Worm (Caenorhabditis elegans): ENCODE data around the gene nhr-52.
A peak's percentile ranks its signal among the peaks of the same experiment; 100 is the strongest.

The nhr-52 gene

ce11 chrV:15652147-15652546 lies 25.2 kb upstream of the nhr-52 start:
- no peak for TF ChIP-seq F13H6.1 (tag; optimal IDR thresholded peaks at IDR 0.05)
- no peak for TF ChIP-seq odd-2 (tag; optimal IDR thresholded peaks at IDR 0.05)
- no peak for TF ChIP-seq ets-4 (tag; optimal IDR thresholded peaks at IDR 0.05)
- TF ChIP-seq ceh-31 (tag; optimal IDR thresholded peaks at IDR 0.05), result no peak
- TF ChIP-seq pqm-1 (tag; optimal IDR thresholded peaks at IDR 0.05), result no peak
- TF ChIP-seq C08G9.2 (tag; optimal IDR thresholded peaks at IDR 0.05), result no peak
- no peak for TF ChIP-seq pha-2 (tag; optimal IDR thresholded peaks at IDR 0.05)
- TF ChIP-seq pros-1 (tag; optimal IDR thresholded peaks at IDR 0.05), result no peak
- TF ChIP-seq elt-4 (tag; optimal IDR thresholded peaks at IDR 0.05), result no peak
- TF ChIP-seq ama-1 (optimal IDR thresholded peaks at IDR 0.05), result no peak
- no peak for TF ChIP-seq sox-4 (tag; optimal IDR thresholded peaks at IDR 0.05)
- TF ChIP-seq sdc-2 (tag; optimal IDR thresholded peaks at IDR 0.05), result no peak
- TF ChIP-seq nfya-1 (tag; optimal IDR thresholded peaks at IDR 0.05), result no peak
- no peak for TF ChIP-seq unc-86 (tag; optimal IDR thresholded peaks at IDR 0.05)
- no peak for TF ChIP-seq ahr-1 (tag; optimal IDR thresholded peaks at IDR 0.05)
- TF ChIP-seq ceh-18 (tag; optimal IDR thresholded peaks at IDR 0.05), result no peak
- no peak for TF ChIP-seq tbx-2 (tag; optimal IDR thresholded peaks at IDR 0.05)

- TF ChIP-seq sox-4 (tag; optimal IDR thresholded peaks at IDR 0.05), result no peak
- TF ChIP-seq lin-11 (tag; optimal IDR thresholded peaks at IDR 0.05), result no peak
These were observed 23.2 kb upstream of the nhr-52 start, which contains the start of gene F53E4.2 for ce11 chrV:15654124-15654523. Gene F53E4.2 (plus strand): TSS chrV:15654424.

ce11 chrV:15658262-15659060 lies 18.9 kb upstream of the nhr-52 start:
- TF ChIP-seq zip-5 (tag; optimal IDR thresholded peaks at IDR 0.05) (no peak), madf-2 (tag; optimal IDR thresholded peaks at IDR 0.05) (no peak), elt-4 (tag; optimal IDR thresholded peaks at IDR 0.05) (no peak), ceh-18 (tag; optimal IDR thresholded peaks at IDR 0.05) (no peak), nhr-11 (tag; optimal IDR thresholded peaks at IDR 0.05) (no peak)

ce11 chrV:15661003-15661402 lies 16.3 kb upstream of the nhr-52 start:
- TF ChIP-seq Y22D7AL.16 (tag; optimal IDR thresholded peaks at IDR 0.05) (no peak), rnt-1 (tag; optimal IDR thresholded peaks at IDR 0.05) (peak; percentile 22)

- TF ChIP-seq sox-4 (tag; optimal IDR thresholded peaks at IDR 0.05) (no peak), F13H6.1 (tag; optimal IDR thresholded peaks at IDR 0.05) (no peak), fkh-6 (tag; optimal IDR thresholded peaks at IDR 0.05) (no peak), hlh-15 (tag; optimal IDR thresholded peaks at IDR 0.05) (no peak)
These were observed 15.7 kb upstream of the nhr-52 start for ce11 chrV:15661580-15661979.

- no peak for TF ChIP-seq odd-2 (tag; optimal IDR thresholded peaks at IDR 0.05)
- TF ChIP-seq dve-1 (tag; optimal IDR thresholded peaks at IDR 0.05), result peak; percentile 57
- peak; percentile 22 for TF ChIP-seq ceh-31 (tag; optimal IDR thresholded peaks at IDR 0.05)
- TF ChIP-seq ceh-30 (tag; optimal IDR thresholded peaks at IDR 0.05), result no peak
- TF ChIP-seq ceh-18 (tag; optimal IDR thresholded peaks at IDR 0.05), result peak; percentile 20
- peak; percentile 60 for TF ChIP-seq unc-55 (GFP tag; optimal IDR thresholded peaks at IDR 0.05)
- no peak for TF ChIP-seq tbx-7 (tag; optimal IDR thresholded peaks at IDR 0.05)
- peak; percentile 62 for TF ChIP-seq pax-1 (tag; optimal IDR thresholded peaks at IDR 0.05)
- peak; percentile 17 for TF ChIP-seq rnt-1 (tag; optimal IDR thresholded peaks at IDR 0.05)
These were observed 13.2 kb upstream of the nhr-52 start for ce11 chrV:15664053-15664661.

Measured in whole organism, late embryonic.